Worm (Caenorhabditis elegans): Measurements from ENCODE around the gene cid-1.

DNA sequence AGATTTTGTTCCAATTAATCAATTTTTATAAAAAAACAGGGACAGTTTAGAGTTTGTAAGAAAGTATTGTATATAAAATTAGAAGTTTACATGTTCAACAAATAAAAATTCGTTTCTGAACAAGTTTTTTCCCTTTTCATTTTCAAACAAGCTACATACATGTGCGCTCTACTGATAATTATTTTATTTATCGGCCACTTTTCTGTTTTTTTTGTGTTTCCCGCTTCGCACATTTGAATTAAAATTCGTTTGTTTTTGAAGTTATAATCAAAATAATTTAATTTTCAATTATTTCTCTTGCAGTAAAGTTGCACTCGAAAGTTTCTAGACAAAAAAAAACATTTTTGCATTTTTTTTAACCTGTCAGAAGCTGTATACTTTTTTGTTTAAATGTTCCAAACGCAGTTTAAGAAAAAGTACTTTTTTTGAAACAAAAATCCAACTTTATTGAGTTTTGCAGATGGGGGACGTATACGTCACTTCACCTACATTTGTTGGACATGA is 17.0 kb downstream of the cid-1 start, which contains the start of gene hira-1:
- no peak for TF ChIP-seq him-1 (tag; optimal IDR thresholded peaks at IDR 0.05)
- TF ChIP-seq W03F9.2 (tag; optimal IDR thresholded peaks at IDR 0.05) = peak; percentile 45

Measured in whole organism, L4/young adult.